Comparison of ENCODE assay signal across 1 fruit fly cellular context in the genomic region with DNA sequence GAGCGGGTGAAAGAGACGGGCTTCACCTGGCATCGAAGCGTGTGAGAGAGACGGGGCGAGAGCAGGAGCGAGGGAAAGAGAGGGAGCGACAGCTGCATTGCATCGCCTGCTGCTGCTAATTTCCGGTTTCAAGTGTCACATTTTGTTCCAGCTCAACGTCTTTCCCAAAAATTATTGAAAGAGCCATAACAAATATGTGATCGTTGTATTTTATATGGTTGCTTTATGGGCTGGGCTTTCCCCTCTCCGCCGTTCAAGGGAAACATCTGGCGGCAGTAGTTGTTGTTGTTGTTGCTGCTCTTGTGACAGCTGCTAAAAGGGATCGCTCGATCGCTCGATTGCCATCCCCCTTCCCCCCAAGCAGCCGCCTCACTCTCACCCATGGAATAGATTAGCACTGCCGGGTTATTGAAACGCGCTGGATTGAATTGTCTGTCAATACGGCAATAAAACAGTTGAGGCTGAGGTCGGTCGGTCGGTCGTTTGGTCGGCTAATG.
TF ChIP-seq lines count a peak whose summit lies in the region.

No protein-coding gene starts in this region.

TF ChIP-seq in whole organism, embryonic, 481 proteins besides CTCF, POLR2A, EP300 and RAD21 (continued from another document and continues in another):
- TF ChIP-seq CG17802 (tag; optimal IDR thresholded peaks at IDR 0.05; lab: Kevin White, UChicago) (no peak), Asciz (GFP tag; optimal IDR thresholded peaks at IDR 0.05; lab: Kevin White, UChicago) (no peak), pum (GFP tag; optimal IDR thresholded peaks at IDR 0.05; lab: Kevin White, UChicago) (no peak), CG6791 (GFP tag; IDR thresholded peaks at IDR 0.05; lab: Robert Waterston, UW; ENCODE audit: partially characterized antibody) (no peak), CG11560 (tag; IDR thresholded peaks at IDR 0.05; lab: Robert Waterston, UW) (no peak; the same call in 2 of the 3 replicates), Hey (tag; optimal IDR thresholded peaks at IDR 0.05; lab: Kevin White, UChicago) (no peak), prd (optimal IDR thresholded peaks at IDR 0.05; lab: Kevin White, UChicago) (no peak), prd (GFP tag; IDR thresholded peaks at IDR 0.05; lab: Robert Waterston, UW) (no peak), bigmax (GFP tag; optimal IDR thresholded peaks at IDR 0.05; lab: Kevin White, UChicago) (no peak), caup (GFP tag; optimal IDR thresholded peaks at IDR 0.05; lab: Kevin White, UChicago; ENCODE audit: severe bottlenecking) (peak; percentile 33), E2f2 (GFP tag; IDR thresholded peaks at IDR 0.05; lab: Robert Waterston, UW) (no peak), Mad (GFP tag; optimal IDR thresholded peaks at IDR 0.05; lab: Kevin White, UChicago) (no peak), CG7987 (GFP tag; optimal IDR thresholded peaks at IDR 0.05; lab: Kevin White, UChicago) (no peak), CG9609 (GFP tag; optimal IDR thresholded peaks at IDR 0.05; lab: Kevin White, UChicago) (no peak), CG14441 (GFP tag; IDR thresholded peaks at IDR 0.05; lab: Robert Waterston, UW) (0 out of 2 replicates have a peak, but pooled peaks have one; percentile 11), cg (GFP tag; optimal IDR thresholded peaks at IDR 0.05; lab: Kevin White, UChicago) (peak; percentile 34), run (tag; optimal IDR thresholded peaks at IDR 0.05; lab: Kevin White, UChicago) (no peak), CG8765 (GFP tag; IDR thresholded peaks at IDR 0.05; lab: Robert Waterston, UW) (no peak), CG12219 (GFP tag; optimal IDR thresholded peaks at IDR 0.05; lab: Kevin White, UChicago) (no peak), kay (GFP tag; optimal IDR thresholded peaks at IDR 0.05; lab: Kevin White, UChicago) (no peak), gcm2 (GFP tag; optimal IDR thresholded peaks at IDR 0.05; lab: Kevin White, UChicago) (no peak), lov (optimal IDR thresholded peaks at IDR 0.05; lab: Kevin White, UChicago) (no peak), lov (GFP tag; IDR thresholded peaks at IDR 0.05; lab: Robert Waterston, UW) (no peak), CkIIα-i1 (GFP tag; IDR thresholded peaks at IDR 0.05; lab: Robert Waterston, UW) (no peak), sqz (GFP tag; optimal IDR thresholded peaks at IDR 0.05; lab: Kevin White, UChicago) (no peak), HLH54F (GFP tag; optimal IDR thresholded peaks at IDR 0.05; lab: Kevin White, UChicago) (no peak), HLHmδ (GFP tag; optimal IDR thresholded peaks at IDR 0.05; lab: Kevin White, UChicago) (no peak), CG6689 (GFP tag; IDR thresholded peaks at IDR 0.05; lab: Robert Waterston, UW) (no peak), fd96Cb (tag; optimal IDR thresholded peaks at IDR 0.05; lab: Kevin White, UChicago) (no peak), Bgb (GFP tag; IDR thresholded peaks at IDR 0.05; lab: Robert Waterston, UW; ENCODE audit: partially characterized antibody) (no peak), Xrp1 (GFP tag; IDR thresholded peaks at IDR 0.05; lab: Robert Waterston, UW) (no peak), vfl (GFP tag; optimal IDR thresholded peaks at IDR 0.05; lab: Kevin White, UChicago) (no peak), br (optimal IDR thresholded peaks at IDR 0.05; lab: Kevin White, UChicago) (no peak), ara (GFP tag; IDR thresholded peaks at IDR 0.05; lab: Robert Waterston, UW) (no peak), Spps (tag; optimal IDR thresholded peaks at IDR 0.05; lab: Kevin White, UChicago) (no peak), gro (GFP tag; optimal IDR thresholded peaks at IDR 0.05; lab: Kevin White, UChicago) (no peak), CG1832 (GFP tag; optimal IDR thresholded peaks at IDR 0.05; lab: Kevin White, UChicago) (peak; percentile 91), Optix (GFP tag; IDR thresholded peaks at IDR 0.05; lab: Robert Waterston, UW) (peak; percentile 44; the same call in 1 of the 3 replicates), CG12155 (GFP tag; optimal IDR thresholded peaks at IDR 0.05; lab: Kevin White, UChicago) (no peak), jing (GFP tag; optimal IDR thresholded peaks at IDR 0.05; lab: Kevin White, UChicago) (no peak), Nf-YB (GFP tag; optimal IDR thresholded peaks at IDR 0.05; lab: Kevin White, UChicago) (no peak), zf30C (GFP tag; optimal IDR thresholded peaks at IDR 0.05; lab: Kevin White, UChicago) (no peak), zfh2 (GFP tag; optimal IDR thresholded peaks at IDR 0.05; lab: Kevin White, UChicago) (no peak), Rx (GFP tag; IDR thresholded peaks at IDR 0.05; lab: Robert Waterston, UW) (no peak), Taf1 (GFP tag; IDR thresholded peaks at IDR 0.05; lab: Robert Waterston, UW) (no peak), CG11504 (tag; optimal IDR thresholded peaks at IDR 0.05; lab: Kevin White, UChicago) (no peak), Deaf1 (tag; optimal IDR thresholded peaks at IDR 0.05; lab: Kevin White, UChicago) (peak; percentile 13), D (optimal IDR thresholded peaks at IDR 0.05; lab: Kevin White, UChicago) (no peak), D (GFP tag; optimal IDR thresholded peaks at IDR 0.05; lab: Kevin White, UChicago) (no peak), fd102C (GFP tag; optimal IDR thresholded peaks at IDR 0.05; lab: Kevin White, UChicago) (no peak), disco-r (GFP tag; optimal IDR thresholded peaks at IDR 0.05; lab: Kevin White, UChicago) (no peak), CG3163 (GFP tag; optimal IDR thresholded peaks at IDR 0.05; lab: Kevin White, UChicago) (no peak), trem (tag; optimal IDR thresholded peaks at IDR 0.05; lab: Kevin White, UChicago) (no peak), bab2 (GFP tag; optimal IDR thresholded peaks at IDR 0.05; lab: Kevin White, UChicago) (no peak), CG14667 (GFP tag; IDR thresholded peaks at IDR 0.05; lab: Robert Waterston, UW) (no peak), CG7372 (GFP tag; IDR thresholded peaks at IDR 0.05; lab: Robert Waterston, UW) (no peak), eve (GFP tag; optimal IDR thresholded peaks at IDR 0.05; lab: Kevin White, UChicago) (no peak), Dip2 (GFP tag; IDR thresholded peaks at IDR 0.05; lab: Robert Waterston, UW) (no peak), CG7745 (tag; optimal IDR thresholded peaks at IDR 0.05; lab: Kevin White, UChicago) (no peak), CG8089 (GFP tag; optimal IDR thresholded peaks at IDR 0.05; lab: Kevin White, UChicago) (no peak), CG12942 (GFP tag; optimal IDR thresholded peaks at IDR 0.05; lab: Kevin White, UChicago) (no peak), tll (GFP tag; optimal IDR thresholded peaks at IDR 0.05; lab: Kevin White, UChicago) (peak; percentile 51 to 86), vvl (GFP tag; IDR thresholded peaks at IDR 0.05; lab: Robert Waterston, UW) (peak; percentile 61), CG13424 (tag; optimal IDR thresholded peaks at IDR 0.05; lab: Kevin White, UChicago) (no peak), fu2 (GFP tag; optimal IDR thresholded peaks at IDR 0.05; lab: Kevin White, UChicago) (no peak), CG10959 (GFP tag; IDR thresholded peaks at IDR 0.05; lab: Robert Waterston, UW) (no peak), maf-S (GFP tag; optimal IDR thresholded peaks at IDR 0.05; lab: Kevin White, UChicago) (no peak), CG30403 (GFP tag; optimal IDR thresholded peaks at IDR 0.05; lab: Kevin White, UChicago) (no peak), usp (GFP tag; optimal IDR thresholded peaks at IDR 0.05; lab: Kevin White, UChicago) (no peak), crc (GFP tag; optimal IDR thresholded peaks at IDR 0.05; lab: Kevin White, UChicago) (no peak), Lim3 (GFP tag; IDR thresholded peaks at IDR 0.05; lab: Robert Waterston, UW) (no peak), ci (GFP tag; IDR thresholded peaks at IDR 0.05; lab: Robert Waterston, UW) (0 out of 3 replicates have a peak, but pooled peaks have one; percentile 26), CG2889 (GFP tag; IDR thresholded peaks at IDR 0.05; lab: Robert Waterston, UW) (no peak), H2.0 (GFP tag; IDR thresholded peaks at IDR 0.05; lab: Robert Waterston, UW) (no peak), lab (GFP tag; optimal IDR thresholded peaks at IDR 0.05; lab: Kevin White, UChicago) (peak; percentile 12), CG18764 (GFP tag; optimal IDR thresholded peaks at IDR 0.05; lab: Kevin White, UChicago) (no peak), insv (GFP tag; optimal IDR thresholded peaks at IDR 0.05; lab: Kevin White, UChicago) (peak in 1 of 2 experiments; percentile 37), Ravus (GFP tag; IDR thresholded peaks at IDR 0.05; lab: Robert Waterston, UW) (no peak), CG17186 (GFP tag; optimal IDR thresholded peaks at IDR 0.05; lab: Kevin White, UChicago) (no peak), CG34422 (GFP tag; IDR thresholded peaks at IDR 0.05; lab: Robert Waterston, UW) (no peak), CG8388 (GFP tag; optimal IDR thresholded peaks at IDR 0.05; lab: Kevin White, UChicago) (no peak), chif (GFP tag; optimal IDR thresholded peaks at IDR 0.05; lab: Kevin White, UChicago) (no peak), bsh (GFP tag; optimal IDR thresholded peaks at IDR 0.05; lab: Kevin White, UChicago) (no peak), Bdp1 (GFP tag; optimal IDR thresholded peaks at IDR 0.05; lab: Kevin White, UChicago) (no peak), zen (tag; optimal IDR thresholded peaks at IDR 0.05; lab: Kevin White, UChicago) (peak; percentile 44), mam (GFP tag; optimal IDR thresholded peaks at IDR 0.05; lab: Kevin White, UChicago) (no peak), YL-1 (GFP tag; optimal IDR thresholded peaks at IDR 0.05; lab: Kevin White, UChicago) (no peak), az2 (GFP tag; optimal IDR thresholded peaks at IDR 0.05; lab: Kevin White, UChicago) (no peak), Jarid2 (GFP tag; optimal IDR thresholded peaks at IDR 0.05; lab: Kevin White, UChicago) (no peak), phol (tag; optimal IDR thresholded peaks at IDR 0.05; lab: Kevin White, UChicago) (no peak), CG15479 (GFP tag; optimal IDR thresholded peaks at IDR 0.05; lab: Kevin White, UChicago) (peak; percentile 33), grn (GFP tag; optimal IDR thresholded peaks at IDR 0.05; lab: Kevin White, UChicago) (peak; percentile 42), Myb (GFP tag; optimal IDR thresholded peaks at IDR 0.05; lab: Kevin White, UChicago) (no peak), CG9215 (GFP tag; IDR thresholded peaks at IDR 0.05; lab: Robert Waterston, UW) (no peak), CG10462 (GFP tag; optimal IDR thresholded peaks at IDR 0.05; lab: Kevin White, UChicago) (no peak), esg (GFP tag; conservative IDR thresholded peaks at IDR 0.05; lab: Robert Waterston, UW) (no peak), ase (GFP tag; IDR thresholded peaks at IDR 0.05; lab: Robert Waterston, UW) (0 out of 3 replicates have a peak, but pooled peaks have one; percentile 22), nau (GFP tag; optimal IDR thresholded peaks at IDR 0.05; lab: Kevin White, UChicago) (no peak), CG30431 (GFP tag; optimal IDR thresholded peaks at IDR 0.05; lab: Kevin White, UChicago) (no peak), Vsx1 (GFP tag; optimal IDR thresholded peaks at IDR 0.05; lab: Kevin White, UChicago) (peak; percentile 2), CG11695 (GFP tag; IDR thresholded peaks at IDR 0.05; lab: Robert Waterston, UW) (no peak), CG13894 (tag; optimal IDR thresholded peaks at IDR 0.05; lab: Kevin White, UChicago) (peak; percentile 26), scrt (GFP tag; optimal IDR thresholded peaks at IDR 0.05; lab: Kevin White, UChicago) (no peak), CG4730 (GFP tag; IDR thresholded peaks at IDR 0.05; lab: Robert Waterston, UW) (no peak), Antp (GFP tag; optimal IDR thresholded peaks at IDR 0.05; lab: Kevin White, UChicago) (no peak), zen2 (GFP tag; IDR thresholded peaks at IDR 0.05; lab: Robert Waterston, UW; ENCODE audit: partially characterized antibody) (no peak), Max (GFP tag; optimal IDR thresholded peaks at IDR 0.05; lab: Kevin White, UChicago) (no peak), MESR4 (GFP tag; optimal IDR thresholded peaks at IDR 0.05; lab: Kevin White, UChicago) (no peak), dmrt99B (tag; optimal IDR thresholded peaks at IDR 0.05; lab: Kevin White, UChicago) (no peak), Dbx (GFP tag; IDR thresholded peaks at IDR 0.05; lab: Robert Waterston, UW) (no peak), ro (GFP tag; IDR thresholded peaks at IDR 0.05; lab: Robert Waterston, UW) (no peak), fd64A (GFP tag; optimal IDR thresholded peaks at IDR 0.05; lab: Kevin White, UChicago) (no peak), B-H2 (GFP tag; optimal IDR thresholded peaks at IDR 0.05; lab: Kevin White, UChicago) (no peak), CG31441 (GFP tag; IDR thresholded peaks at IDR 0.05; lab: Robert Waterston, UW) (no peak), PHDP (tag; optimal IDR thresholded peaks at IDR 0.05; lab: Kevin White, UChicago) (no peak), jumu (GFP tag; optimal IDR thresholded peaks at IDR 0.05; lab: Kevin White, UChicago) (no peak), Dfd (GFP tag; optimal IDR thresholded peaks at IDR 0.05; lab: Kevin White, UChicago) (no peak), CG11247 (GFP tag; IDR thresholded peaks at IDR 0.05; lab: Robert Waterston, UW) (no peak), CG4282 (GFP tag; optimal IDR thresholded peaks at IDR 0.05; lab: Kevin White, UChicago) (no peak), NC2β (GFP tag; optimal IDR thresholded peaks at IDR 0.05; lab: Kevin White, UChicago) (no peak), CG8359 (GFP tag; optimal IDR thresholded peaks at IDR 0.05; lab: Kevin White, UChicago; ENCODE audit: borderline replicate concordance) (no peak), wek (GFP tag; optimal IDR thresholded peaks at IDR 0.05; lab: Kevin White, UChicago) (no peak), gsb (GFP tag; IDR thresholded peaks at IDR 0.05; lab: Robert Waterston, UW) (no peak), ATbp (GFP tag; optimal IDR thresholded peaks at IDR 0.05; lab: Kevin White, UChicago) (no peak), BtbVII (GFP tag; optimal IDR thresholded peaks at IDR 0.05; lab: Kevin White, UChicago) (no peak), jigr1 (GFP tag; IDR thresholded peaks at IDR 0.05; lab: Robert Waterston, UW) (no peak), MBD-R2 (GFP tag; IDR thresholded peaks at IDR 0.05; lab: Robert Waterston, UW) (no peak), CG2202 (tag; optimal IDR thresholded peaks at IDR 0.05; lab: Kevin White, UChicago) (no peak), Eip74EF (GFP tag; optimal IDR thresholded peaks at IDR 0.05; lab: Kevin White, UChicago) (peak in 1 of 2 experiments; percentile 59), pb (GFP tag; optimal IDR thresholded peaks at IDR 0.05; lab: Kevin White, UChicago) (no peak), HLH4C (GFP tag; IDR thresholded peaks at IDR 0.05; lab: Robert Waterston, UW; ENCODE audit: partially characterized antibody) (no peak), Poxn (GFP tag; IDR thresholded peaks at IDR 0.05; lab: Robert Waterston, UW) (no peak), CG3838 (GFP tag; optimal IDR thresholded peaks at IDR 0.05; lab: Kevin White, UChicago) (no peak)
